Worm (Caenorhabditis elegans) whole organism, late embryonic: ENCODE results near the gene unc-18.

ENCODE experiments used
- F13H6.1 ChIP-seq: sonication (generic microtip); optimal IDR thresholded peaks from 2 replicates; lab custom pipeline; 2016; ENCODE audit warnings: missing genetic modification characterization, missing compliant biosample characterization
- hlh-13 ChIP-seq: fragments of 200-800 bp; sonication (Bioruptor generic); optimal IDR thresholded peaks from 2 replicates; lab custom pipeline; 2018; ENCODE audit warnings: mild to moderate bottlenecking, missing genetic modification characterization, missing compliant biosample characterization
- hlh-6 ChIP-seq: sonication (generic microtip); optimal IDR thresholded peaks from 2 replicates; lab custom pipeline; 2016; ENCODE audit warnings: missing genotype, missing genetic modification characterization, missing compliant biosample characterization
- lin-11 ChIP-seq: fragments of 200-800 bp; sonication (Bioruptor generic); optimal IDR thresholded peaks from 2 replicates; lab custom pipeline; 2018; ENCODE audit warnings: mild to moderate bottlenecking, missing genetic modification characterization, missing compliant biosample characterization
- nfya-1 ChIP-seq: sonication (generic microtip); optimal IDR thresholded peaks from 2 replicates; lab custom pipeline; 2017; ENCODE audit warnings: missing genetic modification characterization, mild to moderate bottlenecking, missing compliant biosample characterization, antibody characterized with exemption, moderate library complexity
- nhr-11 ChIP-seq: fragments of 150-350 bp; optimal IDR thresholded peaks from 2 replicates; lab custom pipeline; 2014; ENCODE audit warnings: missing biosample characterization, missing genetic modification characterization
- nhr-232 ChIP-seq: sonication (generic microtip); optimal IDR thresholded peaks from 2 replicates; lab custom pipeline; 2016; ENCODE audit warnings: missing genetic modification characterization, missing compliant biosample characterization
- npax-4 ChIP-seq: sonication (generic microtip); optimal IDR thresholded peaks from 2 replicates; lab custom pipeline; 2016; ENCODE audit warnings: missing genetic modification characterization, missing compliant biosample characterization
- pax-1 ChIP-seq: fragments of 150-350 bp; optimal IDR thresholded peaks from 2 replicates; lab custom pipeline; 2014; ENCODE audit warnings: missing biosample characterization, missing genetic modification characterization
- pha-4 ChIP-seq: fragments of 150-350 bp; optimal IDR thresholded peaks from 2 replicates; lab custom pipeline; 2018; ENCODE audit warnings: missing biosample characterization, missing genetic modification reagents, missing genetic modification characterization
- pqm-1 ChIP-seq: sonication (generic microtip); optimal IDR thresholded peaks from 2 replicates; lab custom pipeline; 2016; ENCODE audit warnings: missing genetic modification characterization, missing compliant biosample characterization
- tbx-2 ChIP-seq: sonication (generic microtip); optimal IDR thresholded peaks from 2 replicates; lab custom pipeline; 2016; ENCODE audit warnings: missing genetic modification characterization, missing compliant biosample characterization

DNA sequence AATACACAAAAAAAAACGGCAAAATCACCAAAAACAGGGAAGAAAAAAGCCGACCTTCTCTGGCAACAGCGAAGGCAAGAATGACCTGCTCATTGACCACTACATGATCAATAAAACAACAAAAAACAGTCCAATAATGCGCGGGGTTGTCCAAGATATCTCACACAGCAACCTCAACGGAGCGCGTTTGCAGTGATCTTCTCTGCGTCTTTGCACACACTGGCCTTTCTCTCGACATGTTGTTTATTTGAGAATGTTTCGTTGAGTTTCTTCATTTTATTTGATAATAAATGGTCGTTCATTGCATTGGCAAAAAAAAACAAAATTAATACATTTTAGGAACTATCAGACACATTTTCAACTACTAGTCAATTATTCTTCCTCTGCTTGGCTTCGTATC is 21.1 kb upstream of the unc-18 start:
- TF ChIP-seq pqm-1 (no peak), nfya-1 (tag; lab: Kevin White, UChicago) (no peak), nhr-11 (tag; lab: Kevin White, UChicago) (no peak), npax-4 (tag; lab: Kevin White, UChicago) (no peak), hlh-6 (tag; lab: Kevin White, UChicago) (no peak), pax-1 (no peak), F13H6.1 (tag; lab: Kevin White, UChicago) (no peak), pha-4 (tag; lab: Kevin White, UChicago) (no peak), hlh-13 (GFP tag; lab: Kevin White, UChicago) (no peak), nhr-232 (tag; lab: Kevin White, UChicago) (no peak), tbx-2 (tag; lab: Kevin White, UChicago) (no peak), lin-11 (tag; lab: Kevin White, UChicago) (no peak)
